Worm (Caenorhabditis elegans): Measurements from ENCODE around the gene srdh-1.

DNA sequence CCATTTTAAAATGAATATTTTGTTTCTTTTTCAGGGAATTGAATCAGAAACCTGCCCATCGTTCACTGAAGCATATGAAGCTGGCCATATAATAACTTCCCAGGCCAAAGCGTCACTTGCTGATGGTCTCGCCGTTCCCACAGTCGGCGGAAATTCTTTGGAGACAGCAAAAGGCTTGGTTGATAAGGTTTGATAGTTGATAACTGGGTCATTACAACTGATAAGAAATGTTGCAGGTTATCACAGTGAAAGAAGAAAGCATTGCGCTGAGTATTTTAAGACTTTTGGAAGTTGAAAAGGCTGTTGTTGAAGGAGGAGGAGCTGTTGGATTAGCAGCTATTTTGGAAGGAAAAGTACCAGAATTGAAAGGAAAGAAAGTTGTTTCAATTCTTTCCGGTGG, 2.1 kb downstream of the srdh-1 start:
- TF ChIP-seq sdc-2 (tag; optimal IDR thresholded peaks at IDR 0.05), result no peak
- no peak for TF ChIP-seq tbx-2 (tag; optimal IDR thresholded peaks at IDR 0.05)
- TF ChIP-seq pqm-1 (tag; optimal IDR thresholded peaks at IDR 0.05), result no peak
- no peak for TF ChIP-seq lin-11 (tag; optimal IDR thresholded peaks at IDR 0.05)

Measured in whole organism, late embryonic.